Worm (Caenorhabditis elegans) whole organism, L2 larva: ENCODE results near the gene F07H5.13.

Source experiments
- C34F6.9 ChIP-seq: fragments of 150-350 bp; optimal IDR thresholded peaks from 2 replicates; lab custom pipeline; 2014; ENCODE audit warnings: missing biosample characterization, missing genetic modification characterization
- F13H6.1 ChIP-seq: sonication (generic microtip); optimal IDR thresholded peaks from 2 replicates; lab custom pipeline; 2016; ENCODE audit warnings: missing genetic modification characterization, missing compliant biosample characterization
- R02D3.7 ChIP-seq: fragments of 150-350 bp; optimal IDR thresholded peaks from 2 replicates; lab custom pipeline; 2014; ENCODE audit warnings: missing biosample characterization, missing genetic modification characterization
- Y55F3AM.14 ChIP-seq: fragments of 200-800 bp; sonication (Bioruptor generic); optimal IDR thresholded peaks from 2 replicates; lab custom pipeline; 2018; ENCODE audit warnings: mild to moderate bottlenecking, missing genetic modification characterization, missing compliant biosample characterization
- ZK546.5 ChIP-seq: sonication (generic microtip); optimal IDR thresholded peaks from 2 replicates; lab custom pipeline; 2017; ENCODE audit warnings: missing biosample characterization, missing genetic modification characterization
- alr-1 ChIP-seq: fragments of 150-350 bp; optimal IDR thresholded peaks from 2 replicates; lab custom pipeline; 2014; ENCODE audit warnings: missing biosample characterization, missing genetic modification characterization
- aly-2 ChIP-seq: fragments of 150-350 bp; optimal IDR thresholded peaks from 2 replicates; lab custom pipeline; 2014; ENCODE audit warnings: missing biosample characterization, missing genetic modification characterization
- ama-1 ChIP-seq: fragments of 150-350 bp; optimal IDR thresholded peaks from 2 replicates; lab custom pipeline; 2018; ENCODE audit warnings: inconsistent platforms
- blmp-1 ChIP-seq: sonication (generic microtip); optimal IDR thresholded peaks from 2 replicates; lab custom pipeline; 2017; ENCODE audit warnings: missing genetic modification characterization, mild to moderate bottlenecking, missing compliant biosample characterization, antibody characterized with exemption, moderate library complexity; ENCODE audit not compliant: insufficient read depth
- ceh-16 ChIP-seq: fragments of 150-350 bp; optimal IDR thresholded peaks from 2 replicates; lab custom pipeline; 2014; ENCODE audit warnings: missing biosample characterization, missing genetic modification characterization
- ceh-82 ChIP-seq: fragments of 150-350 bp; optimal IDR thresholded peaks from 2 replicates; lab custom pipeline; 2014; ENCODE audit warnings: missing biosample characterization, missing genetic modification characterization
- crh-2 ChIP-seq: sonication (generic microtip); optimal IDR thresholded peaks from 2 replicates; lab custom pipeline; 2017; ENCODE audit warnings: missing biosample characterization, missing genetic modification characterization
- dmd-4 ChIP-seq: sonication (generic microtip); optimal IDR thresholded peaks from 2 replicates; lab custom pipeline; 2017; ENCODE audit warnings: missing biosample characterization, missing genetic modification characterization
- egl-27 ChIP-seq: sonication (generic microtip); optimal IDR thresholded peaks from 3 replicates; lab custom pipeline; 2017; ENCODE audit warnings: missing biosample characterization, missing genetic modification reagents, missing genetic modification characterization
- elt-1 ChIP-seq: fragments of 150-350 bp; optimal IDR thresholded peaks from 2 replicates; lab custom pipeline; 2014; ENCODE audit warnings: missing biosample characterization, missing genetic modification characterization
- elt-3 ChIP-seq: sonication (generic microtip); optimal IDR thresholded peaks from 2 replicates; lab custom pipeline; 2017; ENCODE audit warnings: missing biosample characterization, missing genetic modification characterization
- fos-1 ChIP-seq: fragments of 150-350 bp; optimal IDR thresholded peaks from 2 replicates; lab custom pipeline; 2014; ENCODE audit warnings: missing biosample characterization, missing genetic modification characterization
- gmeb-1 ChIP-seq: fragments of 150-350 bp; optimal IDR thresholded peaks from 2 replicates; lab custom pipeline; 2014; ENCODE audit warnings: missing biosample characterization, missing genetic modification characterization
- lin-11 ChIP-seq: fragments of 150-350 bp; sonication (generic microtip); optimal IDR thresholded peaks from 2 replicates; lab custom pipeline; 2014; ENCODE audit warnings: missing biosample characterization, missing genetic modification characterization, inconsistent platforms, mixed read lengths
- lin-13 ChIP-seq: fragments of 150-350 bp; optimal IDR thresholded peaks from 2 replicates; lab custom pipeline; 2014; ENCODE audit warnings: missing biosample characterization, missing genetic modification reagents, missing genetic modification characterization
- lin-39 ChIP-seq: fragments of 150-350 bp; optimal IDR thresholded peaks from 2 replicates; lab custom pipeline; 2014; ENCODE audit warnings: missing biosample characterization, missing genetic modification reagents, missing genetic modification characterization
- lsy-2 ChIP-seq, 2 experiments: fragments of 150-350 bp in 1 of 2; sonication (generic microtip) in 1 of 2; optimal IDR thresholded peaks; 2 replicates each; lab custom pipeline; 2014 to 2017; ENCODE audit warnings: missing biosample characterization in 2 of 2, missing genetic modification characterization in 2 of 2
- mab-5 ChIP-seq: fragments of 150-350 bp; optimal IDR thresholded peaks from 2 replicates; lab custom pipeline; 2014; ENCODE audit warnings: missing biosample characterization, missing genetic modification characterization
- mbf-1 ChIP-seq: sonication (generic microtip); optimal IDR thresholded peaks from 2 replicates; lab custom pipeline; 2017; ENCODE audit warnings: missing biosample characterization, missing genetic modification characterization
- mdl-1 ChIP-seq, 2 experiments: fragments of 150-350 bp in 1 of 2; sonication (generic microtip) in 1 of 2; optimal IDR thresholded peaks; 2 replicates each; lab custom pipeline; 2017; ENCODE audit warnings: missing biosample characterization in 2 of 2, missing genetic modification characterization in 2 of 2
- nhr-10 ChIP-seq: sonication (generic microtip); optimal IDR thresholded peaks from 2 replicates; lab custom pipeline; 2017; ENCODE audit warnings: missing biosample characterization, missing genetic modification characterization
- nhr-11 ChIP-seq: fragments of 150-350 bp; optimal IDR thresholded peaks from 2 replicates; lab custom pipeline; 2014; ENCODE audit warnings: missing biosample characterization, missing genetic modification characterization
- nhr-12 ChIP-seq: fragments of 150-350 bp; optimal IDR thresholded peaks from 2 replicates; lab custom pipeline; 2014; ENCODE audit warnings: missing biosample characterization, missing genetic modification characterization
- nhr-129 ChIP-seq: fragments of 150-350 bp; optimal IDR thresholded peaks from 2 replicates; lab custom pipeline; 2014; ENCODE audit warnings: missing biosample characterization, missing genetic modification characterization
- nhr-21 ChIP-seq: fragments of 150-350 bp; optimal IDR thresholded peaks from 2 replicates; lab custom pipeline; 2014; ENCODE audit warnings: missing biosample characterization, missing genetic modification characterization
- nhr-23 ChIP-seq: fragments of 150-350 bp; optimal IDR thresholded peaks from 2 replicates; lab custom pipeline; 2014; ENCODE audit warnings: missing biosample characterization, missing genetic modification reagents, missing genetic modification characterization
- nhr-237 ChIP-seq: fragments of 150-350 bp; optimal IDR thresholded peaks from 2 replicates; lab custom pipeline; 2014; ENCODE audit warnings: missing biosample characterization, missing genetic modification characterization
- nhr-25 ChIP-seq: fragments of 150-350 bp; sonication (generic microtip); optimal IDR thresholded peaks from 3 replicates; lab custom pipeline; 2014; ENCODE audit warnings: missing biosample characterization, missing genetic modification characterization
- nhr-6 ChIP-seq: fragments of 150-350 bp; optimal IDR thresholded peaks from 2 replicates; lab custom pipeline; 2014; ENCODE audit warnings: missing biosample characterization, missing genetic modification characterization
- nhr-77 ChIP-seq: fragments of 150-350 bp; optimal IDR thresholded peaks from 2 replicates; lab custom pipeline; 2014; ENCODE audit warnings: missing biosample characterization, missing genetic modification characterization
- peb-1 ChIP-seq: fragments of 150-350 bp; optimal IDR thresholded peaks from 2 replicates; lab custom pipeline; 2014; ENCODE audit warnings: missing biosample characterization, missing genetic modification characterization
- sem-4 ChIP-seq: fragments of 150-350 bp; optimal IDR thresholded peaks from 2 replicates; lab custom pipeline; 2014; ENCODE audit warnings: missing biosample characterization, missing genetic modification reagents, missing genetic modification characterization
- skn-1 ChIP-seq: sonication (generic microtip); optimal IDR thresholded peaks from 2 replicates; lab custom pipeline; 2017; ENCODE audit warnings: missing biosample characterization, missing genetic modification characterization
- sma-3 ChIP-seq: sonication (generic microtip); optimal IDR thresholded peaks from 2 replicates; lab custom pipeline; 2016; ENCODE audit warnings: missing genetic modification reagents, missing genetic modification characterization, missing compliant biosample characterization
- sma-9 ChIP-seq, 2 experiments: fragments of 150-350 bp in 1 of 2; sonication (generic microtip) in 1 of 2; optimal IDR thresholded peaks; 2 replicates each; lab custom pipeline; 2014 to 2016; ENCODE audit warnings: missing genetic modification characterization in 2 of 2, mild to moderate bottlenecking in 1 of 2, missing biosample characterization in 1 of 2, missing compliant biosample characterization in 1 of 2, missing genetic modification reagents in 1 of 2, moderate library complexity in 1 of 2
- snpc-4 ChIP-seq: fragments of 150-350 bp; optimal IDR thresholded peaks from 2 replicates; lab custom pipeline; 2014; ENCODE audit warnings: missing biosample characterization, missing genetic modification characterization
- unc-39 ChIP-seq: fragments of 150-350 bp; optimal IDR thresholded peaks from 2 replicates; lab custom pipeline; 2014; ENCODE audit warnings: missing biosample characterization, missing genetic modification characterization
- unc-55 ChIP-seq: fragments of 150-350 bp; sonication (generic microtip); optimal IDR thresholded peaks from 3 replicates; lab custom pipeline; 2014; ENCODE audit warnings: missing biosample characterization, missing genetic modification reagents, missing genetic modification characterization
- unc-62 ChIP-seq: fragments of 150-350 bp; optimal IDR thresholded peaks from 2 replicates; lab custom pipeline; 2014; ENCODE audit warnings: missing biosample characterization, missing genetic modification reagents, missing genetic modification characterization
- zag-1 ChIP-seq: fragments of 150-350 bp; optimal IDR thresholded peaks from 2 replicates; lab custom pipeline; 2014; ENCODE audit warnings: missing biosample characterization, missing genetic modification characterization
- ztf-1 ChIP-seq: fragments of 200-800 bp; sonication (Bioruptor generic); conservative IDR thresholded peaks from 2 replicates; pipeline ENCODE4 v1.3.6; 2022; ENCODE audit warnings: missing genetic modification characterization, missing compliant biosample characterization
- ztf-4 ChIP-seq: fragments of 150-350 bp; optimal IDR thresholded peaks from 2 replicates; lab custom pipeline; 2014; ENCODE audit warnings: missing biosample characterization, missing genetic modification characterization

F07H5.13 gene

DNA sequence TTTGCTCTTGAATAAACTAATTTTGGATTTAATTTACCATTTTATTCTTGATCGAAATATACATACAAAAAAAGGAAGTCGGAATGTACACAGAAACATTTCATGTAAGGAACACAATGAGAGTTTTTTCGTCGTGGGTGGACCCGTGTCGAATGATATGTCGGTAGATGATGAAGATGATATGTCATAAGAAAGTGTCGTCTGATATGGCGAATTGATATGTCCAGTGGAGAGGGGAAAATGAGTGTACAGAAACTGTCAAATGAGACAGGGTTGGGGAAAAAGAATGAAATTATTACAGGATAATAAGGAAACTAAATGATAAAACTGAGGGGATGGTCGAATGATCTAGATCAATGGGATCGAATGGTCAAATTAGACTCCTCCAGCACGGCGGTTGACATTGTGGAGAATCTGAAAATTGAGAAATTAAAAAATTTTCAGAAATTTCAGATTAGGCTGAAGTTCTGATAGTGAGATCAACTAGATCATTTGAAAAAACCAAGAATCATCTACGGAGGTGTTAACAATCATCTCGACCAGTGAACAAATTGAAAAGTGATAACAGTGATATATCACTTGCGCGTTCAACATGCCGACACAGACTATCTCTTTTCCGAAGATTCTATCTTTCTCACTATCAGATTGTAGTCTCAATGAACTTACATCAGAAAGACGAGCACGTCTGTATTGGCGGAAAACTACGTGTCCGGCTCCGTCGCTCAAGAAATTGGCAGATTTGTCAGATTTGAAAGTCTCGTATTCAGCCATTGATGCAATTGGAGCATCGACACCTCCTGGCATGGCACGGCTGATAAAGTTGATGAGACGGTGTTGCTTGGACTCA is 30.0 kb downstream of the F07H5.13 start (continued):
- peak; percentile 10 for TF ChIP-seq blmp-1
- no peak for TF ChIP-seq unc-39 (tag; lab: Kevin White, UChicago)
- TF ChIP-seq lin-39 (tag; lab: Kevin White, UChicago) = no peak
- TF ChIP-seq gmeb-1 (tag; lab: Kevin White, UChicago) = no peak
- peak; percentile 78 for TF ChIP-seq sma-9 (GFP tag; optimal IDR thresholded peaks at IDR 0.05; lab: Kevin White, UChicago)
- TF ChIP-seq sma-9 (tag; optimal IDR thresholded peaks at IDR 0.05; lab: Kevin White, UChicago) = no peak
- peak; percentile 37 for TF ChIP-seq fos-1 (tag; lab: Kevin White, UChicago)
- TF ChIP-seq nhr-10 (tag; lab: Kevin White, UChicago) = no peak
- TF ChIP-seq crh-2 = no peak
- peak; percentile 14 for TF ChIP-seq sma-3

DNA sequence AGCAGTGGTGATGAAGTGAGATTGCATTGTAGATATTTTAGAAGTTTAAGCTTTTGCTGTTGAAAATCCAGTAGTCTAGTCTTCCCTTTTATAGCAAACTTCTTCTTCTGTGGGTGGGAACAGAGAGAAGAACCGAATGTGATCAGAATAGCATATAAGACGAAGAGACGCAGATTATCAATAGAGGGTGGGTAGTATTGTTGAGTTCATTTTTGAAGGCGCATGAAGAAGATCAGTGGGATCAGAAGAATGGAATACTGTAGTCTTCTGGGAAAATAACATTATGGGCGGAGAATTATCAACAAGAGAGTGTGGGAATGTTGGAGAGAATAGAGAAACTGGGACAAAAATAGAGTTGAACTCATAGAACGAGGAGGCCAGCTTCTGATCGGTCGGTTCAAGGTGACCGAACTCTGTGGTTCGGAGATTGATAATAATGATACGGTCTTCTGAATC is 30.8 kb downstream of the F07H5.13 start, which contains the start of gene F46C5.1:
F46C5.1 (minus strand) TSS at position 51 of the 456 bp plus-strand sequence.
- TF ChIP-seq C34F6.9 (tag; lab: Kevin White, UChicago) (no peak), lin-39 (tag; lab: Kevin White, UChicago) (no peak), mab-5 (tag; lab: Kevin White, UChicago) (no peak), Y55F3AM.14 (GFP tag; lab: Kevin White, UChicago) (no peak), nhr-129 (no peak), gmeb-1 (tag; lab: Kevin White, UChicago) (no peak), ZK546.5 (tag; lab: Kevin White, UChicago) (no peak), elt-3 (tag; lab: Kevin White, UChicago) (no peak), blmp-1 (no peak), zag-1 (tag; lab: Kevin White, UChicago) (no peak)

DNA sequence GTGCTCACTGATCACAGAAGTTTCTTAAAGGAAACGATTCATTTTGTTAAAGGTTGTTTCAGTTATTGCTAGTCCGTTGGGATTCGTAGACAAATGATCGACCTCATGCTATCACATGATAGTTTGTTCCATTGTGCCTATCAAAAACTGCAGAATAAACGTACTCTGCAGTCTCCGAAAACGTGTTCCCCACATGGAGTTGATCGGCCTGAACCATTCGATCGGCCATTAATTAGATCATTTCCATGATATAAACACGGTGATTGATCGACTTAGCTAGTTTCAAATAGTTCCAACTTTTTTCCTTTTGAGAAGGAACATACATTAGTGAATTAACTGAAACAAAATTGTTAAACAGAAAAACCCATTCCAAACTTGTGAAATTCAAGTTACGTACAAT is 32.4 kb downstream of the F07H5.13 start:
- TF ChIP-seq ztf-4 (tag; lab: Kevin White, UChicago) = no peak
- TF ChIP-seq lin-13 (GFP tag; lab: Kevin White, UChicago) = no peak
- TF ChIP-seq snpc-4 (tag; lab: Kevin White, UChicago) = no peak
- TF ChIP-seq lin-11 (tag; lab: Kevin White, UChicago) = no peak
- no peak for TF ChIP-seq alr-1
- peak in 1 of 2 experiments; percentile 45 for TF ChIP-seq mdl-1 (tag; optimal IDR thresholded peaks at IDR 0.05; lab: Kevin White, UChicago)
- no peak for TF ChIP-seq mab-5 (tag; lab: Kevin White, UChicago)
- TF ChIP-seq ama-1 (lab: Kevin White, UChicago) = no peak
- no peak for TF ChIP-seq nhr-11 (tag; lab: Kevin White, UChicago)
- no peak for TF ChIP-seq C34F6.9 (tag; lab: Kevin White, UChicago)
- no peak for TF ChIP-seq nhr-23 (tag; lab: Kevin White, UChicago)
- no peak for TF ChIP-seq Y55F3AM.14 (GFP tag; lab: Kevin White, UChicago)
- no peak for TF ChIP-seq egl-27 (tag; lab: Kevin White, UChicago)
- no peak for TF ChIP-seq elt-1 (tag; lab: Kevin White, UChicago)
- no peak for TF ChIP-seq F13H6.1 (tag; lab: Kevin White, UChicago)
- TF ChIP-seq mbf-1 = no peak
- TF ChIP-seq nhr-10 (tag; lab: Kevin White, UChicago) = no peak
- TF ChIP-seq gmeb-1 (tag; lab: Kevin White, UChicago) = no peak
- TF ChIP-seq nhr-21 (tag; lab: Kevin White, UChicago) = peak; percentile 92
- no peak for TF ChIP-seq lin-39 (tag; lab: Kevin White, UChicago)
- no peak for TF ChIP-seq ztf-1 (GFP tag; lab: Robert Waterston, UW)
- no peak for TF ChIP-seq unc-39 (tag; lab: Kevin White, UChicago)
- TF ChIP-seq aly-2 (tag; lab: Kevin White, UChicago) = no peak
- TF ChIP-seq nhr-77 (tag; lab: Kevin White, UChicago) = no peak
- TF ChIP-seq zag-1 (tag; lab: Kevin White, UChicago) = no peak
- peak; percentile 9 for TF ChIP-seq crh-2
- no peak for TF ChIP-seq dmd-4
- peak; percentile 53 for TF ChIP-seq blmp-1
- peak in 1 of 2 experiments; percentile 10 for TF ChIP-seq lsy-2 (tag; optimal IDR thresholded peaks at IDR 0.05; lab: Kevin White, UChicago)
- no peak for TF ChIP-seq sem-4
- no peak for TF ChIP-seq ceh-16 (tag; lab: Kevin White, UChicago)
- TF ChIP-seq unc-55 (GFP tag; lab: Kevin White, UChicago) = no peak
- peak; percentile 59 for TF ChIP-seq nhr-25 (tag; lab: Kevin White, UChicago)
- no peak for TF ChIP-seq unc-62
- TF ChIP-seq skn-1 (tag; lab: Kevin White, UChicago) = no peak
- TF ChIP-seq ceh-82 = no peak
- TF ChIP-seq peb-1 (tag; lab: Kevin White, UChicago) = no peak
- no peak for TF ChIP-seq R02D3.7
- peak; percentile 45 for TF ChIP-seq nhr-6 (tag; lab: Kevin White, UChicago)
- TF ChIP-seq nhr-237 (tag; lab: Kevin White, UChicago) = no peak
- peak; percentile 96 for TF ChIP-seq sma-9 (GFP tag; optimal IDR thresholded peaks at IDR 0.05; lab: Kevin White, UChicago)
- TF ChIP-seq sma-9 (tag; optimal IDR thresholded peaks at IDR 0.05; lab: Kevin White, UChicago) = no peak
- no peak for TF ChIP-seq nhr-12 (tag; lab: Kevin White, UChicago)
